Fruit fly (Drosophila melanogaster) whole organism, wandering third instar larva: ENCODE measurements around the gene mib1.

ENCODE experiments used
- CG32264 ChIP-seq: fragments of 200-800 bp; sonication (Bioruptor generic); optimal IDR thresholded peaks from 2 replicates; lab custom pipeline; 2016; ENCODE audit warnings: missing biosample characterization, missing genetic modification characterization
- CG9705 ChIP-seq: fragments of 200-800 bp; sonication (Bioruptor generic); optimal IDR thresholded peaks from 2 replicates; lab custom pipeline; 2018; ENCODE audit warnings: missing biosample characterization, mild to moderate bottlenecking, missing genetic modification characterization
- CrebA ChIP-seq: fragments of 200-800 bp; sonication (Bioruptor generic); optimal IDR thresholded peaks from 2 replicates; lab custom pipeline; 2016; ENCODE audit warnings: missing biosample characterization, mild to moderate bottlenecking, missing genetic modification characterization, borderline replicate concordance
- Dfd ChIP-seq: fragments of >200 bp; optimal IDR thresholded peaks from 2 replicates; lab custom pipeline; 2017; ENCODE audit warnings: missing biosample characterization, missing genetic modification characterization
- GATAd ChIP-seq: sonication (Bioruptor generic); optimal IDR thresholded peaks from 2 replicates; lab custom pipeline; 2016; ENCODE audit warnings: missing biosample characterization, missing genetic modification characterization
- Hnf4 ChIP-seq: fragments of 200-800 bp; sonication (Bioruptor generic); optimal IDR thresholded peaks from 2 replicates; lab custom pipeline; 2016; ENCODE audit warnings: missing biosample characterization, mild to moderate bottlenecking, missing genetic modification characterization
- Hr78 ChIP-seq: fragments of >200 bp; optimal IDR thresholded peaks from 2 replicates; lab custom pipeline; 2017; ENCODE audit warnings: missing biosample characterization, missing genetic modification characterization
- Hr83 ChIP-seq: fragments of 200-300 bp; sonication (Bioruptor generic); optimal IDR thresholded peaks from 2 replicates; lab custom pipeline; 2016; ENCODE audit warnings: missing biosample characterization, mild to moderate bottlenecking, missing genetic modification characterization, moderate library complexity; ENCODE audit not compliant: poor library complexity, severe bottlenecking
- Jra ChIP-seq: sonication (Bioruptor generic); optimal IDR thresholded peaks from 2 replicates; lab custom pipeline; 2016; ENCODE audit warnings: missing biosample characterization, missing genetic modification characterization
- Mio ChIP-seq: sonication (Bioruptor generic); optimal IDR thresholded peaks from 2 replicates; lab custom pipeline; 2016; ENCODE audit warnings: missing biosample characterization, missing genetic modification characterization
- N ChIP-seq: fragments of >200 bp; optimal IDR thresholded peaks from 2 replicates; lab custom pipeline; 2018; ENCODE audit warnings: missing biosample characterization, missing external identifiers, missing genetic modification characterization
- OdsH ChIP-seq: fragments of 200-800 bp; sonication (Bioruptor generic); optimal IDR thresholded peaks from 2 replicates; lab custom pipeline; 2016; ENCODE audit warnings: missing biosample characterization, mild to moderate bottlenecking, missing genetic modification characterization
- Sp1 ChIP-seq: fragments of 200-800 bp; sonication (Bioruptor generic); optimal IDR thresholded peaks from 3 replicates; lab custom pipeline; 2019; ENCODE audit warnings: missing biosample characterization, mild to moderate bottlenecking, missing genetic modification characterization, moderate library complexity
- br ChIP-seq: fragments of 200-800 bp; sonication (Bioruptor generic); optimal IDR thresholded peaks from 2 replicates; lab custom pipeline; 2016; ENCODE audit warnings: missing biosample characterization, missing genetic modification characterization
- dmrt93B ChIP-seq: fragments of 200-800 bp; sonication (Bioruptor generic); optimal IDR thresholded peaks from 2 replicates; lab custom pipeline; 2018; ENCODE audit warnings: missing biosample characterization, mild to moderate bottlenecking, missing genetic modification characterization
- dsf ChIP-seq: sonication (Bioruptor generic); optimal IDR thresholded peaks from 2 replicates; lab custom pipeline; 2016; ENCODE audit warnings: missing biosample characterization, missing genetic modification characterization, borderline replicate concordance
- ey ChIP-seq: fragments of 200-800 bp; sonication (Bioruptor generic); optimal IDR thresholded peaks from 2 replicates; lab custom pipeline; 2016; ENCODE audit warnings: missing biosample characterization, missing genetic modification characterization
- fru ChIP-seq: fragments of 200-800 bp; sonication (Bioruptor generic); optimal IDR thresholded peaks from 3 replicates; lab custom pipeline; 2016; ENCODE audit warnings: missing biosample characterization, mild to moderate bottlenecking, missing genetic modification characterization
- h ChIP-seq: fragments of 200-800 bp; sonication (Bioruptor generic); optimal IDR thresholded peaks from 3 replicates; lab custom pipeline; 2016; ENCODE audit warnings: missing biosample characterization, mild to moderate bottlenecking, missing genetic modification characterization
- jim ChIP-seq: fragments of 175-275, 200-325 bp; sonication (Bioruptor generic); optimal IDR thresholded peaks from 2 replicates; lab custom pipeline; 2016; ENCODE audit warnings: missing biosample characterization, mild to moderate bottlenecking, missing genetic modification characterization
- lola ChIP-seq: fragments of >200 bp; optimal IDR thresholded peaks from 2 replicates; lab custom pipeline; 2017; ENCODE audit warnings: missing biosample characterization, missing genetic modification characterization
- psq ChIP-seq: fragments of 200-800 bp; sonication (Bioruptor generic); optimal IDR thresholded peaks from 3 replicates; lab custom pipeline; 2017; ENCODE audit warnings: missing biosample characterization, mild to moderate bottlenecking, missing genetic modification characterization, moderate library complexity
- rgr ChIP-seq: fragments of 200-800 bp; sonication (Bioruptor generic); optimal IDR thresholded peaks from 3 replicates; lab custom pipeline; 2016; ENCODE audit warnings: missing biosample characterization, mild to moderate bottlenecking, missing genetic modification characterization
- sage ChIP-seq: fragments of 200-800 bp; sonication (Bioruptor generic); optimal IDR thresholded peaks from 2 replicates; lab custom pipeline; 2016; ENCODE audit warnings: missing biosample characterization, mild to moderate bottlenecking, missing genetic modification characterization
- sv ChIP-seq: fragments of 200-800 bp; sonication (Bioruptor generic); optimal IDR thresholded peaks from 3 replicates; lab custom pipeline; 2016; ENCODE audit warnings: missing biosample characterization, missing genetic modification characterization
- tai ChIP-seq: sonication (Bioruptor generic); optimal IDR thresholded peaks from 2 replicates; lab custom pipeline; 2016; ENCODE audit warnings: missing biosample characterization, missing genetic modification characterization
- usp ChIP-seq: fragments of >200 bp; optimal IDR thresholded peaks from 2 replicates; lab custom pipeline; 2017; ENCODE audit warnings: missing biosample characterization, missing genetic modification characterization

The mib1 gene

DNA sequence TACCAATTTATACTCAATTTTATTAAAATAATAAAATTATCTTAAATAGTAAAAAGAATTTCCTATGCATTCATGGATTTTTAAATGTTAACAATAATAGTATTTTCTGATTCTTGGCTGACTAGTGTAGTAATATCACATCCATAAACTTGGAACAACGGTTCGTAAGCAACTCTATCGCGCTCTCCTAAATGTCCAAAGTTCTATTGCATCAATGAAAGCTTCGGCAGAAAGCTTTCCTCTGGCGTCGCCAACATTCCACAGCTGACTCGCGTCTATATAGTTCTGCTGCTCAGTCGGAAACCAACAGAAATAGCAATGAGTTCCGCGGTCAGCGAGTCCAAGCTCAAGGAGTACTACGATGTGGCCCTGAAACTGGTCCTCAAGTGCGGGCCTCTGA, 34.9 kb downstream of the mib1 start, which contains the start of gene CG17029:
CG17029 (plus strand) TSS at position 113 of the 400 bp plus-strand sequence.
- TF ChIP-seq CG32264 (GFP tag; lab: Kevin White, UChicago) (no peak), sv (GFP tag; lab: Kevin White, UChicago) (no peak), GATAd (no peak), Dfd (GFP tag; lab: Kevin White, UChicago) (no peak), N (no peak), usp (GFP tag; lab: Kevin White, UChicago) (no peak), OdsH (no peak), tai (no peak), br (GFP tag; lab: Kevin White, UChicago) (no peak), Jra (no peak), rgr (GFP tag; lab: Kevin White, UChicago) (no peak)

DNA sequence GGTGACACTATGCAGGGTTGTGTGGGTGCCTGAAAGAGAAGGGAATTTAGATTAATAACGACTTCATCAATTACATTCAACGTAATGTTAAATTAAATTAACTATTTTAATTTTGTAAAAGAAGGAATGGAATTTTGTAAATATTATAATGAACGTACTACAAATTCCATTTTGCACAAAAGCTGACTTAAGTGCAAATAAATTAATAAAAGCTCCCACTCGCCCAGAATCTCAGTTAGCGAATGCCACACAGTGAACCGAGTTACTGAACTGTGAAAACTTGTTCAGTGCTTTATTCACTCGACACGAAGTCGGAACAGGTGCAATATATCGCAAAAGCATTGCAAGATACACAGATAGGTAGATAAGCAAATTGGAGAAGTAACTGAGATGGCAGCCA, 36.5 kb downstream of the mib1 start, which contains the start of gene CG17026:
CG17026 (plus strand) TSS at position 301 of the 400 bp plus-strand sequence.
- no peak for TF ChIP-seq fru (GFP tag; lab: Kevin White, UChicago)
- no peak for TF ChIP-seq Dfd (GFP tag; lab: Kevin White, UChicago)
- TF ChIP-seq rgr (GFP tag; lab: Kevin White, UChicago): no peak
- no peak for TF ChIP-seq Hr78 (GFP tag; lab: Kevin White, UChicago)
- TF ChIP-seq lola (GFP tag; lab: Kevin White, UChicago): no peak
- no peak for TF ChIP-seq CrebA (GFP tag; lab: Kevin White, UChicago)
- no peak for TF ChIP-seq ey (GFP tag; lab: Kevin White, UChicago)
- TF ChIP-seq Hr83 (GFP tag; lab: Kevin White, UChicago): no peak
- no peak for TF ChIP-seq psq (GFP tag; lab: Kevin White, UChicago)
- TF ChIP-seq dsf (GFP tag; lab: Kevin White, UChicago): no peak
- TF ChIP-seq CG9705 (GFP tag; lab: Kevin White, UChicago): no peak
- no peak for TF ChIP-seq Mio (GFP tag; lab: Kevin White, UChicago)
- TF ChIP-seq Sp1: no peak
- no peak for TF ChIP-seq usp (GFP tag; lab: Kevin White, UChicago)
- no peak for TF ChIP-seq GATAd
- TF ChIP-seq N: no peak
- no peak for TF ChIP-seq OdsH
- no peak for TF ChIP-seq dmrt93B
- no peak for TF ChIP-seq Hnf4

DNA sequence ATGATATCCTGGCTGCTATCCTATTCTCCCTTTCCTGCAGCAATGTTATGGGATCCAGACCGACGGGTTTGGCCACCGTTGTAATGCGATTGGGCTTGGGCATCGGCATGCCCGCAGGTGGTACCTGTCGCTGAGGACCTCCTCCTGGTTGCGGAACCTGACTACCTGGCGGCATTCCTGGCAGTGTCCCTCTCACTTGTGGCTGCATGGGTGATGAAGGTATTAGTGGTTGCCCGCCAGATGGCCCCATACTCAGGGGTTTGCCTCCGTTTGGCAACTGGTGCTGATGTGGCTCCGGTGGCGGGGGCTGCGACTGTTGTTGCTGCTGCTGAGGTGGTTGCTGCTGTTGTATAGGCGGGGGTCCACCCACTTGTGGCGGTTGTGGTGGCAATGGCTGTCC, 37.4 kb downstream of the mib1 start:
- TF ChIP-seq Hr78 (GFP tag; lab: Kevin White, UChicago) (no peak), tai (no peak), Hr83 (GFP tag; lab: Kevin White, UChicago) (no peak), lola (GFP tag; lab: Kevin White, UChicago) (no peak), dsf (GFP tag; lab: Kevin White, UChicago) (no peak), h (no peak), jim (no peak), rgr (GFP tag; lab: Kevin White, UChicago) (no peak)

DNA sequence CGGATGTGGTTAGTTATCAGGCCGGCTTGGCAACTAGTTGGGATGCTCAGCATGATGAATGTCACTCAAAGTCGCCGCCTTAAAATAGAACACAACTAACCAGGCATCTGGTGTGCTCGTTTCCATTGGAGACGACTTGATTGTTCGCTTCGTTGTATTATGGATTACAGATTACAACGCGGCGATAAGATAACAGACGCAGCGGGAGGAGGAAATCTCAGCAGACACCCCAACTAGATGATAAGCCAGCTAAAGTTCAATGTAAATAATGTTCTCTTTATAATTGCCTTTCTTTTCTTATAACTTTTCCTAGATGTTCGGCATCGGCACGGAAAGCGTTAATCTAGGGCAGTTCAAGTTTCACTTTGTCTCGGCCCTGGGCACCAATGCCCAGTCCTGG, 42.9 kb downstream of the mib1 start:
- TF ChIP-seq sage (GFP tag; lab: Kevin White, UChicago): no peak
- TF ChIP-seq usp (GFP tag; lab: Kevin White, UChicago): no peak
- TF ChIP-seq Hr78 (GFP tag; lab: Kevin White, UChicago): no peak
- TF ChIP-seq Dfd (GFP tag; lab: Kevin White, UChicago): no peak

DNA sequence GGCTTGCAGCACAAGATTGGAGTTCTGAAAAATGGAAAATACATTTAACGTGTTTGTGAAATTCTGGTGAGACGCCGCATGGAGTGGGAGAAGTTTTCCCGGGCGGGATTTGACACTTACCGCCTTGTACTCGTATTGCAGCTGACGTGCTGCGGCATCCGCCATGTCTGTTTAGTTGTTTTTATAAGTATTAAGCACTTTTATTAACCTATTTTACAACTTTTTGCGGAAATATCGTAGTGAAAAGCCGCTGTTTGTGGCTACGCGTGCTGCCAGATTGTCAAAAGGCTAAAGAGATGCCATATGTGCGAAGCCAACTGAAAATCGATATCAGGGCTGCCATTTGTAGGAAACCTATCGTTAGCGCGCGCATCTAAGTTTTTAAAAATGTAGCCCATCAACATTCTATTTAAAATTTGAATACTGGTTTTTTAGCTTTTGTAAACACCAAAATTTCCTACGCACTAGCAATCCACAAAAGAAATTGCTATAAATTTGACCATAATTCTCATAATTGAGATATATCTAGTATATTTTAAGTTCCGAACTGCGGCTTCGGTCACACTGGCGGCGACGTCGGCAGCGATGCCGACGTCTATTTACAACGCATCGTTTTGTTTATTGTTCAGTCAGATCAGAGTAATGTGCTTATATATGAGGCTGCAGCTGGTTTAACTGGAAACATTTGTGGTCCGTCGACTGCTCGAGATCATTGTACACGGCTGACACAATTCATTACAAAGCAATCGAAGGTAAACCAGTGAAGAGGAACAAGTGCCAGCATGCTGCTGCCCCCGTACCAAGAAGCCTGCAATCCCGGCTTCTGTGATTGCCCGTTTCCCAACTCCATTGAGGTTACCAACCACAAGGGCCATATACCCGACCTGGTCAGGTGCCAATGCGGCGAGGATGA, 43.8 kb downstream of the mib1 start, which contains the start of the genes Brr2 and CG10516:
Brr2 (minus strand) TSS at position 285 of the 913 bp plus-strand sequence.
CG10516 (plus strand) TSS at position 617 of the 913 bp plus-strand sequence.
- TF ChIP-seq CG9705 (GFP tag; lab: Kevin White, UChicago) (peak; percentile 5), sv (GFP tag; lab: Kevin White, UChicago) (peak; percentile 30), rgr (GFP tag; lab: Kevin White, UChicago) (no peak), psq (GFP tag; lab: Kevin White, UChicago) (peak; percentile 32), Hr83 (GFP tag; lab: Kevin White, UChicago) (peak; percentile 56), ey (GFP tag; lab: Kevin White, UChicago) (peak; percentile 34), jim (no peak)
